Fruit fly (Drosophila melanogaster): ENCODE results near the gene Sec61gamma.

Sec61gamma gene

dm6 chrX:19668405-19668804, 25.3 kb downstream of the Sec61gamma start (continued):
- TF ChIP-seq rib (GFP tag; IDR thresholded peaks at IDR 0.05) (peak; percentile 87), CG4360 (GFP tag; IDR thresholded peaks at IDR 0.05) (peak; percentile 46; the same call in 1 of the 2 replicates), Fer2 (tag; optimal IDR thresholded peaks at IDR 0.05) (peak; percentile 85), CG5245 (GFP tag; optimal IDR thresholded peaks at IDR 0.05) (peak; percentile 96), CG34376 (GFP tag; optimal IDR thresholded peaks at IDR 0.05) (peak; percentile 93), CG9817 (tag; optimal IDR thresholded peaks at IDR 0.05) (peak; percentile 97), org-1 (GFP tag; optimal IDR thresholded peaks at IDR 0.05) (peak; percentile 96), nom (GFP tag; optimal IDR thresholded peaks at IDR 0.05) (peak; percentile 96), NC2α (GFP tag; optimal IDR thresholded peaks at IDR 0.05) (peak; percentile 97), Xrp1 (GFP tag; IDR thresholded peaks at IDR 0.05) (peak; percentile 97), Dll (GFP tag; IDR thresholded peaks at IDR 0.05; ENCODE audit: partially characterized antibody) (no peak), CG31441 (GFP tag; IDR thresholded peaks at IDR 0.05) (peak; percentile 91), CG30020 (tag; optimal IDR thresholded peaks at IDR 0.05) (peak; percentile 81), sens (GFP tag) (peak; percentile 100), Eip74EF (GFP tag; optimal IDR thresholded peaks at IDR 0.05) (peak in 1 of 2 experiments; percentile 91), CG15073 (GFP tag; optimal IDR thresholded peaks at IDR 0.05) (peak; percentile 86), CG11398 (GFP tag; optimal IDR thresholded peaks at IDR 0.05) (peak; percentile 97), Hmx (GFP tag; optimal IDR thresholded peaks at IDR 0.05) (no peak), E2f1 (GFP tag; IDR thresholded peaks at IDR 0.05) (peak; percentile 87), nau (GFP tag; optimal IDR thresholded peaks at IDR 0.05) (no peak), CG12104 (GFP tag; optimal IDR thresholded peaks at IDR 0.05) (peak; percentile 89), dm (GFP tag; optimal IDR thresholded peaks at IDR 0.05) (peak; percentile 94), Dip3 (GFP tag; optimal IDR thresholded peaks at IDR 0.05) (peak; percentile 98), Bteb2 (GFP tag; optimal IDR thresholded peaks at IDR 0.05) (peak; percentile 95), Max (GFP tag; optimal IDR thresholded peaks at IDR 0.05) (peak; percentile 88), cad (GFP tag; optimal IDR thresholded peaks at IDR 0.05) (no peak), crc (GFP tag; optimal IDR thresholded peaks at IDR 0.05) (peak; percentile 97), btn (GFP tag; optimal IDR thresholded peaks at IDR 0.05) (peak; percentile 89), CG7357 (GFP tag; IDR thresholded peaks at IDR 0.05) (peak; percentile 87), chm (GFP tag; IDR thresholded peaks at IDR 0.05) (peak; percentile 98), onecut (GFP tag; IDR thresholded peaks at IDR 0.05) (peak; percentile 96), MBD-R2 (GFP tag; IDR thresholded peaks at IDR 0.05) (peak; percentile 83), CG5953 (GFP tag; IDR thresholded peaks at IDR 0.05) (peak; percentile 96), danr (GFP tag; IDR thresholded peaks at IDR 0.05) (peak; percentile 86), CG13775 (GFP tag; optimal IDR thresholded peaks at IDR 0.05) (peak; percentile 93), sens-2 (GFP tag; IDR thresholded peaks at IDR 0.05) (peak; percentile 92), sr (GFP tag; IDR thresholded peaks at IDR 0.05) (peak; percentile 78), z (GFP tag; IDR thresholded peaks at IDR 0.05) (0 out of 3 replicates have a peak, but pooled peaks have one; percentile 38), CG2875 (GFP tag; optimal IDR thresholded peaks at IDR 0.05) (peak; percentile 96), Stat92E (GFP tag; optimal IDR thresholded peaks at IDR 0.05) (peak in 1 of 3 experiments; percentile 90), CG6175 (GFP tag; IDR thresholded peaks at IDR 0.05) (peak; percentile 89), Dip2 (GFP tag; IDR thresholded peaks at IDR 0.05) (peak; percentile 45; the same call in 1 of the 2 replicates), pzg (GFP tag; optimal IDR thresholded peaks at IDR 0.05) (peak; percentile 19), h (optimal IDR thresholded peaks at IDR 0.05) (no peak), gsb-n (tag; optimal IDR thresholded peaks at IDR 0.05) (peak; percentile 96), Bgb (GFP tag; IDR thresholded peaks at IDR 0.05; ENCODE audit: partially characterized antibody) (no peak), vvl (GFP tag; IDR thresholded peaks at IDR 0.05) (peak; percentile 98), otp (GFP tag; IDR thresholded peaks at IDR 0.05) (peak; percentile 96), CG31388 (GFP tag; optimal IDR thresholded peaks at IDR 0.05) (peak; percentile 73), abd-A (tag; optimal IDR thresholded peaks at IDR 0.05) (no peak), Sry-β (GFP tag; optimal IDR thresholded peaks at IDR 0.05) (peak; percentile 54), CG6791 (GFP tag; IDR thresholded peaks at IDR 0.05; ENCODE audit: partially characterized antibody) (no peak)

All from whole organism, embryonic.